Worm (Caenorhabditis elegans): ENCODE results near the gene F26H11.8.

DNA sequence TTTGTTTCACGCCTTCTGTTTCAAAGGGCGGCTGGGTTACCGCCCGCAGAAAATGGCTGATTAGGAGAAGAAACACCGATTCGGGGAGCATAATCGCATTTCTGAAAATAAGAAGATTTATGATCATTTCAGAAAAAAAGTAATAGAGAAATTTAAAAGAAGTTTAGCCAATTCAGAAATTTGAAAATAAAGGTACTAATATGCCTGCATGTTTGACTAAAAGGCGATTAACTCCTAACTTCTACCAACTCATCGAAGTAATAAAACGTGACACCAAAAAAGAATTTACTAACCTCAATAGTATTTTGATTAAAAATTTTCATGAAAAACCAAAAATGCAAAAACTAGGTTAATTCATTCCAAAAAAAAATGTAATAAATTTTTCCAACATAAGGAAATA is 36.5 kb downstream of the F26H11.8 start, which contains the start of gene plx-2:
- TF ChIP-seq efl-1 (optimal IDR thresholded peaks at IDR 0.05) (no peak), efl-1 (GFP tag; optimal IDR thresholded peaks at IDR 0.05 in 1 of 2) (no peak), alr-1 (tag; optimal IDR thresholded peaks at IDR 0.05; ENCODE audit: borderline replicate concordance) (no peak), dsc-1 (tag; optimal IDR thresholded peaks at IDR 0.05) (no peak), ztf-4 (tag; optimal IDR thresholded peaks at IDR 0.05) (no peak)

Measured in whole organism, L1 larva.